Fruit fly (Drosophila melanogaster) whole organism, embryonic: Measurements from ENCODE around the gene CkIIalpha-i3.
A peak's percentile ranks its signal among the peaks of the same experiment; 100 is the strongest.

Source experiments
- Ada2b ChIP-seq: fragments of 200-800 bp; sonication (Bioruptor generic); IDR thresholded peaks from 2 replicates; pipeline ENCODE4 v1.3.6; 2022; ENCODE audit warnings: missing biosample characterization, missing genetic modification characterization
- Adf1 ChIP-seq: fragments of 200-800 bp; sonication (Bioruptor generic); IDR thresholded peaks from 2 replicates; pipeline ENCODE4 v1.3.6; 2022; ENCODE audit warnings: missing biosample characterization, missing genetic modification characterization
- Aef1 ChIP-seq: fragments of 200-800 bp; sonication (Bioruptor generic); IDR thresholded peaks from 3 replicates; pipeline ENCODE4 v1.3.6; 2022; ENCODE audit warnings: missing biosample characterization, missing genetic modification characterization
- Blimp-1 ChIP-seq: fragments of 200-800 bp; sonication (Bioruptor generic); optimal IDR thresholded peaks from 3 replicates; lab custom pipeline; 2018; ENCODE audit warnings: missing biosample characterization, missing genetic modification characterization, mild to moderate bottlenecking, moderate library complexity, missing genetic modification reagents
- CG10462 ChIP-seq: fragments of 200-800 bp; sonication (Bioruptor generic); optimal IDR thresholded peaks from 2 replicates; lab custom pipeline; 2016; ENCODE audit warnings: missing biosample characterization, missing genetic modification characterization
- CG12391 ChIP-seq: fragments of 200-800 bp; sonication (Bioruptor generic); optimal IDR thresholded peaks from 3 replicates; lab custom pipeline; 2018; ENCODE audit warnings: missing biosample characterization, mild to moderate bottlenecking, missing genetic modification characterization, moderate library complexity
- CG13123 ChIP-seq: fragments of 200-800 bp; sonication (Bioruptor generic); optimal IDR thresholded peaks from 2 replicates; lab custom pipeline; 2016; ENCODE audit warnings: missing biosample characterization, missing genetic modification characterization
- CG1647 ChIP-seq: fragments of 200-800 bp; sonication (Bioruptor generic); optimal IDR thresholded peaks from 3 replicates; lab custom pipeline; 2016; ENCODE audit warnings: missing biosample characterization, missing genetic modification characterization
- CG17361 ChIP-seq: fragments of 200-800 bp; sonication (Bioruptor generic); IDR thresholded peaks from 3 replicates; pipeline ENCODE4 v1.3.6; 2022; ENCODE audit warnings: missing biosample characterization, missing genetic modification characterization
- CG17568 ChIP-seq: fragments of 200-800 bp; sonication (Bioruptor generic); optimal IDR thresholded peaks from 2 replicates; lab custom pipeline; 2018; ENCODE audit warnings: missing biosample characterization, mild to moderate bottlenecking, missing genetic modification characterization, moderate library complexity
- CG17829 ChIP-seq: fragments of 200-800 bp; optimal IDR thresholded peaks from 2 replicates; lab custom pipeline; 2019; ENCODE audit warnings: missing biosample characterization, mild to moderate bottlenecking, missing genetic modification characterization, moderate library complexity
- CG18476 ChIP-seq: fragments of 200-800 bp; sonication (Bioruptor generic); optimal IDR thresholded peaks from 2 replicates; lab custom pipeline; 2016; ENCODE audit warnings: missing biosample characterization, mild to moderate bottlenecking, missing genetic modification characterization
- CG32767 ChIP-seq: fragments of 200-800 bp; sonication (Bioruptor generic); IDR thresholded peaks from 2 replicates; pipeline ENCODE4 v1.3.6; 2022; ENCODE audit warnings: missing biosample characterization, missing genetic modification characterization
- CG32772 ChIP-seq: fragments of 200-800 bp; sonication (Bioruptor generic); IDR thresholded peaks from 2 replicates; pipeline ENCODE4 v1.3.6; 2022; ENCODE audit warnings: missing biosample characterization, missing genetic modification characterization
- CG34224 ChIP-seq: fragments of 200-800 bp; sonication (Bioruptor generic); IDR thresholded peaks from 3 replicates; pipeline ENCODE4 v1.3.6; 2022; ENCODE audit warnings: missing biosample characterization, missing genetic modification characterization; ENCODE audit not compliant: partially characterized antibody
- CG42726 ChIP-seq: fragments of 200-800 bp; sonication (Bioruptor generic); IDR thresholded peaks from 2 replicates; pipeline ENCODE4 v1.3.6; 2022; ENCODE audit warnings: missing biosample characterization, missing genetic modification characterization; ENCODE audit not compliant: partially characterized antibody
- CG43689 ChIP-seq: fragments of 200-800 bp; sonication (Bioruptor generic); IDR thresholded peaks from 2 replicates; pipeline ENCODE4 v1.3.6; 2022; ENCODE audit warnings: missing biosample characterization, missing genetic modification characterization
- CG6654 ChIP-seq: fragments of 200-800 bp; sonication (Bioruptor generic); optimal IDR thresholded peaks from 2 replicates; lab custom pipeline; 2017; ENCODE audit warnings: missing biosample characterization, mild to moderate bottlenecking, missing genetic modification characterization
- CG6813 ChIP-seq: fragments of 200-800 bp; sonication (Bioruptor generic); optimal IDR thresholded peaks from 2 replicates; lab custom pipeline; 2017; ENCODE audit warnings: missing biosample characterization, missing genetic modification characterization, mild to moderate bottlenecking, moderate library complexity, missing genetic modification reagents
- Dek ChIP-seq: fragments of 200-800 bp; sonication (Bioruptor generic); optimal IDR thresholded peaks from 3 replicates; lab custom pipeline; 2019; ENCODE audit warnings: missing biosample characterization, mild to moderate bottlenecking, missing genetic modification characterization, moderate library complexity
- Dfd ChIP-seq, 2 experiments: fragments of >200 bp; optimal IDR thresholded peaks; 2 replicates each; lab custom pipeline; 2017; ENCODE audit warnings: missing biosample characterization in 2 of 2, missing genetic modification characterization in 2 of 2
- Dip2 ChIP-seq: fragments of 200-800 bp; sonication (Bioruptor generic); IDR thresholded peaks from 2 replicates; pipeline ENCODE4 v1.3.6; 2022; ENCODE audit warnings: missing biosample characterization, missing genetic modification characterization
- Dll ChIP-seq: fragments of 200-800 bp; sonication (Bioruptor generic); IDR thresholded peaks from 4 replicates; pipeline ENCODE4 v1.3.6; 2022; ENCODE audit warnings: missing biosample characterization, missing genetic modification characterization; ENCODE audit not compliant: partially characterized antibody
- Dp ChIP-seq: fragments of 200-800 bp; sonication (Bioruptor generic); optimal IDR thresholded peaks from 2 replicates; lab custom pipeline; 2018; ENCODE audit warnings: missing biosample characterization, mild to moderate bottlenecking, missing genetic modification characterization, moderate library complexity
- E2f1 ChIP-seq: fragments of 200-800 bp; sonication (Bioruptor generic); IDR thresholded peaks from 2 replicates; pipeline ENCODE4 v1.3.6; 2022; ENCODE audit warnings: missing biosample characterization, missing genetic modification characterization
- E2f2 ChIP-seq: fragments of 200-800 bp; sonication (Bioruptor generic); IDR thresholded peaks from 2 replicates; pipeline ENCODE4 v1.3.6; 2022; ENCODE audit warnings: missing biosample characterization, missing genetic modification characterization
- Fer1 ChIP-seq: fragments of 200-800 bp; sonication (Bioruptor generic); optimal IDR thresholded peaks from 2 replicates; lab custom pipeline; 2017; ENCODE audit warnings: missing biosample characterization, mild to moderate bottlenecking, missing genetic modification characterization
- HLH4C ChIP-seq: fragments of 200-800 bp; sonication (Bioruptor generic); IDR thresholded peaks from 3 replicates; pipeline ENCODE4 v1.3.6; 2022; ENCODE audit warnings: missing biosample characterization, missing genetic modification characterization; ENCODE audit not compliant: partially characterized antibody
- Lhr ChIP-seq: fragments of 200-800 bp; sonication (Bioruptor generic); optimal IDR thresholded peaks from 3 replicates; lab custom pipeline; 2017; ENCODE audit warnings: mild to moderate bottlenecking, missing biosample characterization, missing genetic modification reagents, missing genetic modification characterization
- NK7.1 ChIP-seq: fragments of 200-800 bp; sonication (Bioruptor generic); optimal IDR thresholded peaks from 3 replicates; lab custom pipeline; 2016; ENCODE audit warnings: missing biosample characterization, missing genetic modification characterization
- Sox102F ChIP-seq: fragments of 200-800 bp; sonication (Bioruptor generic); optimal IDR thresholded peaks from 2 replicates; lab custom pipeline; 2018; ENCODE audit warnings: missing biosample characterization, mild to moderate bottlenecking, missing genetic modification characterization, moderate library complexity
- YL-1 ChIP-seq: fragments of 200-800 bp; sonication (Bioruptor generic); optimal IDR thresholded peaks from 3 replicates; lab custom pipeline; 2017; ENCODE audit warnings: missing biosample characterization, mild to moderate bottlenecking, missing genetic modification characterization
- ap ChIP-seq: fragments of 200-800 bp; sonication (Bioruptor generic); IDR thresholded peaks from 2 replicates; pipeline ENCODE4 v1.3.6; 2022; ENCODE audit warnings: missing biosample characterization, missing genetic modification characterization
- bab2 ChIP-seq: fragments of 200-800 bp; sonication (Bioruptor generic); optimal IDR thresholded peaks from 2 replicates; lab custom pipeline; 2016; ENCODE audit warnings: missing biosample characterization, missing genetic modification characterization
- bbx ChIP-seq: fragments of 200-800 bp; sonication (Bioruptor generic); IDR thresholded peaks from 2 replicates; pipeline ENCODE4 v1.3.6; 2022; ENCODE audit warnings: missing biosample characterization, missing genetic modification characterization; ENCODE audit not compliant: partially characterized antibody
- btn ChIP-seq: fragments of 200-800 bp; sonication (Bioruptor generic); optimal IDR thresholded peaks from 2 replicates; lab custom pipeline; 2016; ENCODE audit warnings: missing biosample characterization, missing genetic modification characterization
- dan ChIP-seq: fragments of 200-800 bp; sonication (Bioruptor generic); IDR thresholded peaks from 2 replicates; pipeline ENCODE4 v1.3.6; 2022; ENCODE audit warnings: missing biosample characterization, missing genetic modification characterization
- fd64A ChIP-seq: fragments of 200-800 bp; sonication (Bioruptor generic); optimal IDR thresholded peaks from 3 replicates; lab custom pipeline; 2018; ENCODE audit warnings: missing biosample characterization, mild to moderate bottlenecking, missing genetic modification characterization
- fu2 ChIP-seq: fragments of 200-800 bp; sonication (Bioruptor generic); optimal IDR thresholded peaks from 2 replicates; lab custom pipeline; 2016; ENCODE audit warnings: missing biosample characterization, missing genetic modification characterization
- gem ChIP-seq: fragments of 200-800 bp; sonication (Bioruptor generic); optimal IDR thresholded peaks from 2 replicates; lab custom pipeline; 2019; ENCODE audit warnings: missing biosample characterization, mild to moderate bottlenecking, missing genetic modification characterization, moderate library complexity
- gfzf ChIP-seq: fragments of 200-800 bp; sonication (Bioruptor generic); optimal IDR thresholded peaks from 2 replicates; lab custom pipeline; 2016; ENCODE audit warnings: missing biosample characterization, mild to moderate bottlenecking, missing genetic modification characterization, moderate library complexity
- maf-S ChIP-seq: fragments of 200-800 bp; sonication (Bioruptor generic); optimal IDR thresholded peaks from 2 replicates; lab custom pipeline; 2016; ENCODE audit warnings: missing biosample characterization, missing genetic modification characterization
- nmo ChIP-seq: fragments of 200-800 bp; sonication (Bioruptor generic); optimal IDR thresholded peaks from 2 replicates; lab custom pipeline; 2018; ENCODE audit warnings: missing biosample characterization, mild to moderate bottlenecking, missing genetic modification characterization, moderate library complexity
- scrt ChIP-seq: fragments of 200-800 bp; sonication (Bioruptor generic); optimal IDR thresholded peaks from 2 replicates; lab custom pipeline; 2018; ENCODE audit warnings: missing biosample characterization, mild to moderate bottlenecking, missing genetic modification characterization, moderate library complexity
- shn ChIP-seq: fragments of 200-800 bp; sonication (Bioruptor generic); optimal IDR thresholded peaks from 3 replicates; lab custom pipeline; 2016; ENCODE audit warnings: missing biosample characterization, missing genetic modification characterization
- ssp ChIP-seq: fragments of 200-800 bp; sonication (Bioruptor generic); IDR thresholded peaks from 2 replicates; pipeline ENCODE4 v1.3.6; 2022; ENCODE audit warnings: missing biosample characterization, missing genetic modification characterization
- stwl ChIP-seq: fragments of 200-800 bp; sonication (Bioruptor generic); optimal IDR thresholded peaks from 3 replicates; lab custom pipeline; 2018; ENCODE audit warnings: missing biosample characterization, mild to moderate bottlenecking, missing genetic modification characterization, moderate library complexity
- tup ChIP-seq: fragments of 200-800 bp; sonication (Bioruptor generic); optimal IDR thresholded peaks from 2 replicates; lab custom pipeline; 2016; ENCODE audit warnings: missing biosample characterization, mild to moderate bottlenecking, missing genetic modification characterization, moderate library complexity
- zen2 ChIP-seq: fragments of 200-800 bp; sonication (Bioruptor generic); IDR thresholded peaks from 3 replicates; pipeline ENCODE4 v1.3.6; 2022; ENCODE audit warnings: missing biosample characterization, missing genetic modification characterization; ENCODE audit not compliant: partially characterized antibody

The CkIIalpha-i3 gene

DNA sequence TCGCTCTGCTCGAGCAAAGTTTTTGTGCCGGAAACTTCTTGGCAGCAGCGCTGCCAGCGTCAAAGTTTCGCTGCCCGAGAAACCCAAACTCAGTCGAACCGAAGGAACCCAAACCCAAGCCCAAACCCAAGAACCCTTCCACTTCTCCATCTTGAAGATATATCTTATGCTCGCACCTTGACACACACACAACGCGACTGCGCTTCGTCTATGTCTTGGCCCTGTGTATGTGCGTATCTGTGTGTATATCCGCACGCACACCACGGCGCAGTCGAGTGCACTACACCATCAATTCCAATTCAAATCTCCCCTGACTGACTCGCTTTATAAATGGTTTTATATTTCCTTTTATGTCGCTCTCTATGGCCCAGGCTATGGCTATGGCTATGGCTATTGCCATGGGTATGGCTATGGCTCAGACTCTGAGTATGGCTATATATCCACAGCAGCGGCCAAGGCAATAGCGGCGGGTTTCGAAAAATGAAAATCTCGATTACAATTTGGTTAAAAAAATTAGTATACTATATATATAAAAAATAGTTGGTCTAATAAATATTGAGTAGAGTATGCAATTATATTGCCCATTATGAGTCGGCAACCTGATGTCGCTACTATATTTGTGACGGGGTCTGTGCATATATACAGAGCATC, 13.9 kb downstream of the CkIIalpha-i3 start:
- TF ChIP-seq bbx (GFP tag; lab: Robert Waterston, UW) (no peak), CG17568 (peak; percentile 94), Dp (GFP tag; lab: Kevin White, UChicago) (peak; percentile 12), Sox102F (GFP tag; lab: Kevin White, UChicago) (peak; percentile 94), gem (peak; percentile 97), gfzf (no peak), btn (GFP tag; lab: Kevin White, UChicago) (peak; percentile 44), Lhr (GFP tag; lab: Kevin White, UChicago) (peak; percentile 86), ap (GFP tag; lab: Robert Waterston, UW) (peak; percentile 95), dan (peak; percentile 81), CG6654 (GFP tag; lab: Kevin White, UChicago) (peak; percentile 83), scrt (GFP tag; lab: Kevin White, UChicago) (peak; percentile 94), Fer1 (GFP tag; lab: Kevin White, UChicago) (peak; percentile 97), Aef1 (peak; percentile 93), Ada2b (GFP tag; lab: Robert Waterston, UW) (peak; percentile 97), CG13123 (GFP tag; lab: Kevin White, UChicago) (peak; percentile 88), CG6813 (GFP tag; lab: Kevin White, UChicago) (peak; percentile 97), CG17829 (peak; percentile 98), Dip2 (peak; percentile 35; the same call in 1 of the 2 replicates), fu2 (GFP tag; lab: Kevin White, UChicago) (no peak), CG10462 (GFP tag; lab: Kevin White, UChicago) (peak; percentile 83), CG17361 (GFP tag; lab: Robert Waterston, UW) (peak; percentile 98), maf-S (GFP tag; lab: Kevin White, UChicago) (no peak), Adf1 (GFP tag; lab: Robert Waterston, UW) (peak; percentile 48), shn (GFP tag; lab: Kevin White, UChicago) (no peak), CG12391 (tag; lab: Kevin White, UChicago) (peak; percentile 97), Blimp-1 (GFP tag; lab: Kevin White, UChicago) (peak; percentile 95), CG32772 (peak; percentile 94), tup (GFP tag; lab: Kevin White, UChicago) (peak; percentile 81), nmo (peak; percentile 97), CG18476 (peak; percentile 88), fd64A (GFP tag; lab: Kevin White, UChicago) (peak; percentile 89), Dfd (GFP tag; optimal IDR thresholded peaks at IDR 0.05; lab: Kevin White, UChicago) (no peak), HLH4C (GFP tag; lab: Robert Waterston, UW) (no peak), CG34224 (GFP tag; lab: Robert Waterston, UW) (no peak), CG43689 (GFP tag; lab: Robert Waterston, UW) (peak; percentile 89), E2f1 (GFP tag; lab: Robert Waterston, UW) (peak; percentile 95), CG42726 (no peak), bab2 (GFP tag; lab: Kevin White, UChicago) (peak; percentile 69), ssp (peak; percentile 88), zen2 (GFP tag; lab: Robert Waterston, UW) (no peak), NK7.1 (GFP tag; lab: Kevin White, UChicago) (peak; percentile 56), Dek (tag; lab: Kevin White, UChicago) (peak; percentile 93), CG32767 (GFP tag; lab: Robert Waterston, UW) (peak; percentile 94), Dll (GFP tag; lab: Robert Waterston, UW) (no peak), YL-1 (peak; percentile 90), E2f2 (peak; percentile 77), stwl (tag; lab: Kevin White, UChicago) (peak; percentile 75), CG1647 (GFP tag; lab: Kevin White, UChicago) (peak; percentile 65)
